Fruit fly (Drosophila melanogaster): ENCODE data around the gene Or71a.

Or71a gene

dm6 chr3L:15103988-15104848 lies 26.0 kb upstream of the Or71a start (continued):
- TF ChIP-seq ab (GFP tag; optimal IDR thresholded peaks at IDR 0.05), result no peak
- TF ChIP-seq hkb (optimal IDR thresholded peaks at IDR 0.05), result no peak
- TF ChIP-seq hkb (GFP tag; IDR thresholded peaks at IDR 0.05), result no peak
- no peak for TF ChIP-seq Meics (GFP tag; optimal IDR thresholded peaks at IDR 0.05)
- TF ChIP-seq gcm (GFP tag; optimal IDR thresholded peaks at IDR 0.05), result no peak
- TF ChIP-seq insv (GFP tag; optimal IDR thresholded peaks at IDR 0.05), result no peak
- no peak for TF ChIP-seq dan (GFP tag; IDR thresholded peaks at IDR 0.05)
- TF ChIP-seq Blimp-1 (GFP tag; optimal IDR thresholded peaks at IDR 0.05), result no peak
- TF ChIP-seq Taf1 (GFP tag; IDR thresholded peaks at IDR 0.05), result no peak
- peak; percentile 12 for TF ChIP-seq Hey (tag; optimal IDR thresholded peaks at IDR 0.05)
- no peak for TF ChIP-seq Mes4 (GFP tag; optimal IDR thresholded peaks at IDR 0.05)
- TF ChIP-seq CG9876 (GFP tag; optimal IDR thresholded peaks at IDR 0.05), result peak; percentile 12
- no peak for TF ChIP-seq CG11504 (tag; optimal IDR thresholded peaks at IDR 0.05)
- TF ChIP-seq Optix (GFP tag; IDR thresholded peaks at IDR 0.05), result no peak
- peak; percentile 16; the same call in 1 of the 2 replicates for TF ChIP-seq ranshi (GFP tag; IDR thresholded peaks at IDR 0.05)
- peak; percentile 7 for TF ChIP-seq nom (GFP tag; optimal IDR thresholded peaks at IDR 0.05)
- no peak for TF ChIP-seq CG9797 (GFP tag; optimal IDR thresholded peaks at IDR 0.05)
- no peak for TF ChIP-seq Hr39 (optimal IDR thresholded peaks at IDR 0.05)
- no peak for TF ChIP-seq Doc2 (GFP tag; IDR thresholded peaks at IDR 0.05)
- no peak for TF ChIP-seq CG12769 (tag; optimal IDR thresholded peaks at IDR 0.05)
- no peak for TF ChIP-seq peb (GFP tag; IDR thresholded peaks at IDR 0.05)
- TF ChIP-seq zfh1 (GFP tag; IDR thresholded peaks at IDR 0.05), result no peak
- no peak for TF ChIP-seq CG13123 (GFP tag; optimal IDR thresholded peaks at IDR 0.05)
- TF ChIP-seq Mad (GFP tag; optimal IDR thresholded peaks at IDR 0.05), result no peak
- TF ChIP-seq CG10267 (tag; optimal IDR thresholded peaks at IDR 0.05), result no peak
- TF ChIP-seq CG13424 (tag; optimal IDR thresholded peaks at IDR 0.05), result no peak
- TF ChIP-seq Drgx (GFP tag; IDR thresholded peaks at IDR 0.05), result no peak
- TF ChIP-seq Gsc (GFP tag; IDR thresholded peaks at IDR 0.05), result no peak
- 0 out of 2 replicates have a peak, but pooled peaks have one; percentile 11 for TF ChIP-seq CG17328 (GFP tag; IDR thresholded peaks at IDR 0.05)
- TF ChIP-seq CG4820 (GFP tag; optimal IDR thresholded peaks at IDR 0.05), result no peak
- no peak for TF ChIP-seq CG11247 (GFP tag; IDR thresholded peaks at IDR 0.05)
- TF ChIP-seq CG10565 (GFP tag; optimal IDR thresholded peaks at IDR 0.05), result no peak
- peak in 1 of 2 experiments; percentile 18 for TF ChIP-seq Hr51 (GFP tag; optimal IDR thresholded peaks at IDR 0.05)
- TF ChIP-seq CG10462 (GFP tag; optimal IDR thresholded peaks at IDR 0.05), result no peak
- no peak for TF ChIP-seq Jarid2 (GFP tag; optimal IDR thresholded peaks at IDR 0.05)
- no peak for TF ChIP-seq tio (GFP tag; optimal IDR thresholded peaks at IDR 0.05)
- TF ChIP-seq cwo (GFP tag; optimal IDR thresholded peaks at IDR 0.05), result peak; percentile 87
- TF ChIP-seq CG3065 (GFP tag; optimal IDR thresholded peaks at IDR 0.05), result no peak
- TF ChIP-seq CG9437 (GFP tag; optimal IDR thresholded peaks at IDR 0.05), result no peak
- no peak for TF ChIP-seq Camta (GFP tag; optimal IDR thresholded peaks at IDR 0.05)
- TF ChIP-seq H15 (GFP tag; IDR thresholded peaks at IDR 0.05), result no peak
- TF ChIP-seq sens-2 (GFP tag; IDR thresholded peaks at IDR 0.05), result peak; percentile 43; the same call in 1 of the 2 replicates
- TF ChIP-seq esg (GFP tag; conservative IDR thresholded peaks at IDR 0.05), result no peak
- no peak for TF ChIP-seq mirr (GFP tag; optimal IDR thresholded peaks at IDR 0.05)
- no peak for TF ChIP-seq NFAT (GFP tag; IDR thresholded peaks at IDR 0.05)
- TF ChIP-seq cg (GFP tag; optimal IDR thresholded peaks at IDR 0.05), result peak; percentile 92
- TF ChIP-seq CG12942 (GFP tag; optimal IDR thresholded peaks at IDR 0.05), result no peak
- no peak for TF ChIP-seq slou (GFP tag; optimal IDR thresholded peaks at IDR 0.05)
- TF ChIP-seq fd64A (GFP tag; optimal IDR thresholded peaks at IDR 0.05), result no peak
- TF ChIP-seq Awh (GFP tag; IDR thresholded peaks at IDR 0.05), result no peak
- no peak for TF ChIP-seq Myb (GFP tag; optimal IDR thresholded peaks at IDR 0.05)
